Worm (Caenorhabditis elegans) whole organism, young adult: ENCODE data around the gene W07B8.4.

Source experiments
- B0019.2 ChIP-seq: fragments of 200-800 bp; sonication (Bioruptor generic); conservative IDR thresholded peaks from 2 replicates; pipeline ENCODE4 v1.3.6; 2022; ENCODE audit warnings: missing genetic modification reagents, missing genetic modification characterization, missing compliant biosample characterization
- B0035.1 ChIP-seq: sonication (generic microtip); optimal IDR thresholded peaks from 2 replicates; lab custom pipeline; 2016; ENCODE audit warnings: missing genetic modification characterization, mild to moderate bottlenecking, missing compliant biosample characterization, missing genotype, missing genetic modification reagents
- F22D6.2 ChIP-seq: sonication (generic microtip); optimal IDR thresholded peaks from 2 replicates; lab custom pipeline; 2016; ENCODE audit warnings: mild to moderate bottlenecking, missing genetic modification characterization, missing compliant biosample characterization
- F55B11.4 ChIP-seq: sonication (generic microtip); optimal IDR thresholded peaks from 2 replicates; lab custom pipeline; 2016; ENCODE audit warnings: missing compliant biosample characterization, missing genetic modification characterization, borderline replicate concordance; ENCODE audit not compliant: insufficient read depth
- K11D2.4 ChIP-seq: fragments of 200-800 bp; sonication (Bioruptor generic); IDR thresholded peaks from 2 replicates; pipeline ENCODE4 v1.3.6; 2022; ENCODE audit warnings: missing genetic modification reagents, missing genetic modification characterization, missing compliant biosample characterization
- K12H6.12 ChIP-seq: fragments of 200-800 bp; sonication (Bioruptor generic); optimal IDR thresholded peaks from 2 replicates; lab custom pipeline; 2018; ENCODE audit warnings: mild to moderate bottlenecking, missing genetic modification characterization, missing compliant biosample characterization
- T07F8.4 ChIP-seq: sonication (generic microtip); optimal IDR thresholded peaks from 2 replicates; lab custom pipeline; 2016; ENCODE audit warnings: mild to moderate bottlenecking, missing genetic modification characterization, moderate library complexity, missing compliant biosample characterization
- Y67H2A.10 ChIP-seq: fragments of 200-800 bp; sonication (Bioruptor generic); conservative IDR thresholded peaks from 2 replicates; pipeline ENCODE4 v1.3.6; 2022; ENCODE audit warnings: missing genetic modification reagents, missing genetic modification characterization, missing compliant biosample characterization
- ama-1 ChIP-seq, 3 experiments: fragments of 150-350 bp in 1 of 3; sonication (generic microtip) in 2 of 3; optimal IDR thresholded peaks; 2 replicates each; lab custom pipeline; 2014 to 2018; ENCODE audit warnings: missing biosample characterization in 2 of 3, missing genetic modification characterization in 2 of 3, missing genetic modification reagents in 2 of 3
- aptf-3 ChIP-seq: fragments of 200-800 bp; sonication (Bioruptor generic); IDR thresholded peaks from 2 replicates; pipeline ENCODE4 v1.3.6; 2022; ENCODE audit warnings: missing genetic modification characterization, missing compliant biosample characterization
- attf-5 ChIP-seq: fragments of 200-800 bp; sonication (Bioruptor generic); optimal IDR thresholded peaks from 2 replicates; lab custom pipeline; 2018; ENCODE audit warnings: mild to moderate bottlenecking, missing genetic modification characterization, missing compliant biosample characterization
- bed-2 ChIP-seq: fragments of 200-800 bp; sonication (Bioruptor generic); IDR thresholded peaks from 2 replicates; pipeline ENCODE4 v1.3.6; 2022; ENCODE audit warnings: missing genetic modification reagents, missing genetic modification characterization, missing compliant biosample characterization
- ccch-3 ChIP-seq: fragments of 200-800 bp; sonication (Bioruptor generic); optimal IDR thresholded peaks from 2 replicates; lab custom pipeline; 2018; ENCODE audit warnings: mild to moderate bottlenecking, missing genetic modification characterization, missing compliant biosample characterization
- ceh-79 ChIP-seq: sonication (generic microtip); optimal IDR thresholded peaks from 2 replicates; lab custom pipeline; 2017; ENCODE audit warnings: mild to moderate bottlenecking, missing genetic modification characterization, missing compliant biosample characterization
- ceh-91 ChIP-seq: fragments of 200-800 bp; sonication (Bioruptor generic); IDR thresholded peaks from 2 replicates; pipeline ENCODE4 v1.3.6; 2022; ENCODE audit warnings: missing genetic modification reagents, missing genetic modification characterization, missing compliant biosample characterization
- die-1 ChIP-seq: sonication (generic microtip); optimal IDR thresholded peaks from 2 replicates; lab custom pipeline; 2016; ENCODE audit warnings: missing genotype, mild to moderate bottlenecking, missing genetic modification characterization, missing compliant biosample characterization
- dpl-1 ChIP-seq: fragments of 150-350 bp; optimal IDR thresholded peaks from 2 replicates; lab custom pipeline; 2014; ENCODE audit warnings: missing biosample characterization, missing genetic modification reagents, missing genetic modification characterization
- egrh-3 ChIP-seq: fragments of 200-800 bp; sonication (Bioruptor generic); IDR thresholded peaks from 2 replicates; pipeline ENCODE4 v1.3.6; 2022; ENCODE audit warnings: missing genetic modification reagents, missing genetic modification characterization, missing compliant biosample characterization
- ets-4 ChIP-seq: fragments of 200-800 bp; sonication (Bioruptor generic); optimal IDR thresholded peaks from 2 replicates; lab custom pipeline; 2018; ENCODE audit warnings: mild to moderate bottlenecking, missing genetic modification characterization, missing compliant biosample characterization
- fkh-3 ChIP-seq: sonication (generic microtip); optimal IDR thresholded peaks from 2 replicates; lab custom pipeline; 2016; ENCODE audit warnings: mild to moderate bottlenecking, missing genetic modification characterization, missing compliant biosample characterization
- hmg-1.2 ChIP-seq: fragments of 200-800 bp; sonication (Bioruptor generic); IDR thresholded peaks from 2 replicates; pipeline ENCODE4 v1.3.6; 2022; ENCODE audit warnings: missing genetic modification reagents, missing genetic modification characterization, missing compliant biosample characterization
- hmg-20 ChIP-seq: fragments of 200-800 bp; sonication (Bioruptor generic); IDR thresholded peaks from 2 replicates; pipeline ENCODE4 v1.3.6; 2022; ENCODE audit warnings: missing genetic modification reagents, missing genetic modification characterization, missing compliant biosample characterization
- hrde-1 ChIP-seq: sonication (generic microtip); optimal IDR thresholded peaks from 2 replicates; lab custom pipeline; 2016; ENCODE audit warnings: missing genetic modification characterization, mild to moderate bottlenecking, missing compliant biosample characterization, moderate library complexity, missing genotype, missing genetic modification reagents, borderline replicate concordance
- hsf-1 ChIP-seq: fragments of 200-800 bp; sonication (Bioruptor generic); IDR thresholded peaks from 2 replicates; pipeline ENCODE4 v1.3.6; 2022; ENCODE audit warnings: missing genetic modification reagents, missing genetic modification characterization, missing compliant biosample characterization
- let-607 ChIP-seq, 2 experiments: fragments of 200-800 bp in 1 of 2; sonication (Bioruptor generic) in 1 of 2; sonication (generic microtip) in 1 of 2; optimal IDR thresholded peaks; 2 replicates each; lab custom pipeline; 2016 to 2018; ENCODE audit warnings: mild to moderate bottlenecking in 2 of 2, missing compliant biosample characterization in 2 of 2, missing genetic modification characterization in 2 of 2, moderate library complexity in 2 of 2, missing genotype in 1 of 2
- lin-54 ChIP-seq: fragments of 200-800 bp; sonication (Bioruptor generic); optimal IDR thresholded peaks from 2 replicates; lab custom pipeline; 2018; ENCODE audit warnings: mild to moderate bottlenecking, missing genetic modification characterization, missing compliant biosample characterization
- madf-3 ChIP-seq: fragments of 200-800 bp; sonication (Bioruptor generic); IDR thresholded peaks from 2 replicates; pipeline ENCODE4 v1.3.6; 2022; ENCODE audit warnings: missing genetic modification reagents, missing genetic modification characterization, missing compliant biosample characterization
- mes-4 ChIP-seq: sonication (generic microtip); optimal IDR thresholded peaks from 2 replicates; lab custom pipeline; 2016; ENCODE audit warnings: missing genotype, missing genetic modification characterization, missing compliant biosample characterization
- nfya-1 ChIP-seq: sonication (generic microtip); optimal IDR thresholded peaks from 2 replicates; lab custom pipeline; 2017; ENCODE audit warnings: antibody characterized with exemption, missing compliant biosample characterization, missing genetic modification characterization, borderline replicate concordance; ENCODE audit not compliant: insufficient read depth
- nhr-120 ChIP-seq: fragments of 200-800 bp; sonication (Bioruptor generic); IDR thresholded peaks from 2 replicates; pipeline ENCODE4 v1.3.6; 2022; ENCODE audit warnings: missing genetic modification characterization, missing compliant biosample characterization
- snpc-1.3 ChIP-seq: sonication (generic microtip); optimal IDR thresholded peaks from 2 replicates; lab custom pipeline; 2017; ENCODE audit warnings: missing genetic modification characterization, mild to moderate bottlenecking, missing compliant biosample characterization, antibody characterized with exemption, moderate library complexity, missing genotype, missing genetic modification reagents; ENCODE audit not compliant: insufficient read depth
- snpc-4 ChIP-seq, 5 experiments: fragments of 150-350 bp in 1 of 5; sonication (generic microtip) in 4 of 5; optimal IDR thresholded peaks; 2 replicates each; lab custom pipeline; 2014 to 2018; ENCODE audit warnings: missing genetic modification characterization in 5 of 5, missing biosample characterization in 3 of 5, antibody characterized with exemption in 2 of 5, mild to moderate bottlenecking in 2 of 5, missing compliant biosample characterization in 2 of 5, missing genotype in 2 of 5, moderate library complexity in 2 of 5, missing genetic modification reagents in 1 of 5
- xnd-1 ChIP-seq: sonication (generic microtip); optimal IDR thresholded peaks from 2 replicates; lab custom pipeline; 2016; ENCODE audit warnings: missing genotype, missing genetic modification reagents, missing genetic modification characterization, missing compliant biosample characterization
- ztf-6 ChIP-seq: fragments of 200-800 bp; sonication (Bioruptor generic); IDR thresholded peaks from 2 replicates; pipeline ENCODE4 v1.3.6; 2022; ENCODE audit warnings: missing genetic modification reagents, missing genetic modification characterization, missing compliant biosample characterization

W07B8.4 gene

ce11 chrV:1134302-1134701 is 2.6 kb upstream of the W07B8.4 start, which contains the start of gene cpr-8:
cpr-8 (plus strand) TSS chrV:1134602.
- TF ChIP-seq K11D2.4 (GFP tag; lab: Robert Waterston, UW) (no peak), fkh-3 (tag; lab: Kevin White, UChicago) (no peak), ceh-91 (GFP tag; lab: Robert Waterston, UW) (no peak), K12H6.12 (tag; lab: Kevin White, UChicago) (no peak), B0019.2 (GFP tag; lab: Robert Waterston, UW) (no peak), snpc-1.3 (tag; lab: Kevin White, UChicago) (no peak), ceh-79 (tag; lab: Kevin White, UChicago) (no peak), Y67H2A.10 (GFP tag; lab: Robert Waterston, UW) (no peak), hrde-1 (tag; lab: Kevin White, UChicago) (no peak), let-607 (tag; optimal IDR thresholded peaks at IDR 0.05; lab: Kevin White, UChicago) (no peak), F55B11.4 (tag; lab: Kevin White, UChicago) (no peak), B0035.1 (tag; lab: Kevin White, UChicago) (no peak), xnd-1 (tag; lab: Kevin White, UChicago) (no peak), snpc-4 (GFP tag; optimal IDR thresholded peaks at IDR 0.05; lab: Kevin White, UChicago) (no peak), snpc-4 (tag; optimal IDR thresholded peaks at IDR 0.05; lab: Kevin White, UChicago) (no peak), hmg-1.2 (GFP tag; lab: Robert Waterston, UW) (no peak)

- no peak for TF ChIP-seq mes-4 (tag; lab: Kevin White, UChicago)
- no peak for TF ChIP-seq T07F8.4 (tag; lab: Kevin White, UChicago)
- no peak for TF ChIP-seq fkh-3 (tag; lab: Kevin White, UChicago)
- no peak for TF ChIP-seq dpl-1 (GFP tag; lab: Kevin White, UChicago)
- no peak for TF ChIP-seq egrh-3 (GFP tag; lab: Robert Waterston, UW)
- no peak for TF ChIP-seq F22D6.2 (tag; lab: Kevin White, UChicago)
- no peak for TF ChIP-seq ets-4 (GFP tag; lab: Kevin White, UChicago)
- TF ChIP-seq attf-5 (GFP tag; lab: Kevin White, UChicago), result no peak
- no peak for TF ChIP-seq die-1 (tag; lab: Kevin White, UChicago)
- no peak for TF ChIP-seq hsf-1 (GFP tag; lab: Robert Waterston, UW)
- no peak for TF ChIP-seq aptf-3
- TF ChIP-seq lin-54 (GFP tag; lab: Kevin White, UChicago), result no peak
- no peak for TF ChIP-seq ama-1 (optimal IDR thresholded peaks at IDR 0.05; lab: Kevin White, UChicago)
- TF ChIP-seq ama-1 (GFP tag; optimal IDR thresholded peaks at IDR 0.05; lab: Kevin White, UChicago), result no peak
- no peak for TF ChIP-seq bed-2 (GFP tag; lab: Robert Waterston, UW)
- no peak for TF ChIP-seq ccch-3
Observed at ce11 chrV:1133840-1134239, 2.1 kb upstream of the W07B8.4 start, which contains the start of gene cpr-5. cpr-5 (minus strand) TSS chrV:1134036.

DNA sequence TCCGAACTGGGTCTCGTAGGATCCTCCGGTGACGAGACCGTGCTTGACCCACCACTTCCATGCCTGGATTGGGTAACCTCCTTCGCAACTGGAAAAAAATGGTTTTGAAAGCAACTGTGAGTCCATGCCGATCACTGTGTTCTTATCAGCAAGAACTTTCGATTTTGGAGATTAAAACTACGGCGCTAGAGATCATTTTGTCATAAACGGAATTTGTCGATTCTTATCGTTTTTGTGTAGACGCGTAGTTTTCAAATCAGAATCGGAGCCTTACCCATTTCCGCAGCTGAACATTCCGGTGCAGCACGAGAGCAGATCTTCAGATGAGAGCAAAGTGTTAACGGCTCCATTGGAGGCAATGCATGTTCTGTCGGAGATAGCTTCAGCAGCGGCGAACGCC is 1.5 kb upstream of the W07B8.4 start:
- TF ChIP-seq nhr-120 (GFP tag; lab: Robert Waterston, UW) (0 out of 2 replicates have a peak, but pooled peaks have one; percentile 21), madf-3 (0 out of 2 replicates have a peak, but pooled peaks have one; percentile 15), nfya-1 (tag; lab: Kevin White, UChicago) (no peak)
- TF ChIP-seq, all 124 proteins: peak for 2

DNA sequence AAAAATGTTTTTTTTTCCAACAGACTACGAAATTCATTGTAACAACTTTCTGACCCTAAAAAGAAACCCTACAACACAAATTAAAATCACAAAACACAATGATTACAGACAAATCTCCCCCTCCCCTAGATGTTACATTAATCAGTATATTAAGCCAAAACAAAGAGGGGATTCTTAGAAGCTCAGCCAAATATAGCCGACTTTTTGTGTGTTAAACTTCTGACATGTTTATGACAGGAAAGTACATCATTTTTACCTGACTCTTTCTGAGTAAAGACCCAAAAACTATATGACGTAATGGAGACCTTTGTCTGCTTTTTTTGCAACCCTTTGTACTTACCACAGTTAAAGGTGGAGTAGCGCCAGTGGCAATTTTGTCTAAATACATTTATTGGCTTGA is 11.6 kb downstream of the W07B8.4 start:
- TF ChIP-seq F55B11.4 (tag; lab: Kevin White, UChicago) (no peak), ztf-6 (GFP tag; lab: Robert Waterston, UW) (no peak), hmg-20 (GFP tag; lab: Robert Waterston, UW) (no peak)
